3 fruit fly cellular contexts compared by ENCODE assay signal in genomic region chr3L:4805751-4806150, dm6.
A peak's percentile ranks its signal among the peaks of the same experiment; 100 is the strongest.
TF ChIP-seq lines count a peak whose summit lies in the region.

No protein-coding gene starts in this region.

- TF ChIP-seq CTCF in S2 (optimal IDR thresholded peaks at IDR 0.05; lab: Kevin White, UChicago): peak; percentile 78 to 87
- TF ChIP-seq CTCF in whole organism, embryonic (GFP tag; optimal IDR thresholded peaks at IDR 0.05; lab: Kevin White, UChicago): peak; percentile 92

TF ChIP-seq in whole organism, embryonic, 481 proteins besides CTCF, POLR2A, EP300 and RAD21:
- peak; percentile 15 for TF ChIP-seq stwl (tag; optimal IDR thresholded peaks at IDR 0.05; lab: Kevin White, UChicago)
- no peak for TF ChIP-seq CG10959 (GFP tag; IDR thresholded peaks at IDR 0.05; lab: Robert Waterston, UW)
- no peak for TF ChIP-seq run (tag; optimal IDR thresholded peaks at IDR 0.05; lab: Kevin White, UChicago)
- peak; percentile 21 for TF ChIP-seq sens (GFP tag; lab: Kevin White, UChicago)
- no peak for TF ChIP-seq CG14860 (GFP tag; IDR thresholded peaks at IDR 0.05; lab: Robert Waterston, UW; ENCODE audit: partially characterized antibody)
- no peak for TF ChIP-seq amos (GFP tag; IDR thresholded peaks at IDR 0.05; lab: Robert Waterston, UW; ENCODE audit: partially characterized antibody)
- no peak for TF ChIP-seq C15 (GFP tag; IDR thresholded peaks at IDR 0.05; lab: Robert Waterston, UW)
- TF ChIP-seq Mes4 (GFP tag; optimal IDR thresholded peaks at IDR 0.05; lab: Kevin White, UChicago): no peak
- peak; percentile 34; the same call in 1 of the 2 replicates for TF ChIP-seq Dip2 (GFP tag; IDR thresholded peaks at IDR 0.05; lab: Robert Waterston, UW)
- TF ChIP-seq Bteb2 (GFP tag; optimal IDR thresholded peaks at IDR 0.05; lab: Kevin White, UChicago): no peak
- TF ChIP-seq caup (GFP tag; optimal IDR thresholded peaks at IDR 0.05; lab: Kevin White, UChicago; ENCODE audit: severe bottlenecking): no peak
- TF ChIP-seq CG3726 (GFP tag; IDR thresholded peaks at IDR 0.05; lab: Robert Waterston, UW): no peak
- TF ChIP-seq CG3065 (GFP tag; optimal IDR thresholded peaks at IDR 0.05; lab: Kevin White, UChicago): no peak
- no peak for TF ChIP-seq CG3847 (GFP tag; IDR thresholded peaks at IDR 0.05; lab: Robert Waterston, UW)
- TF ChIP-seq pita (GFP tag; optimal IDR thresholded peaks at IDR 0.05; lab: Kevin White, UChicago): peak; percentile 39
- no peak for TF ChIP-seq CG3995 (GFP tag; optimal IDR thresholded peaks at IDR 0.05; lab: Kevin White, UChicago)
- 0 out of 3 replicates have a peak, but pooled peaks have one; percentile 5 for TF ChIP-seq CG11456 (GFP tag; IDR thresholded peaks at IDR 0.05; lab: Robert Waterston, UW)
- TF ChIP-seq Ets65A (GFP tag; lab: Kevin White, UChicago): peak; percentile 21
- no peak for TF ChIP-seq sim (GFP tag; IDR thresholded peaks at IDR 0.05; lab: Robert Waterston, UW)

TF ChIP-seq in whole organism, wandering third instar larva, 38 proteins besides CTCF, POLR2A, EP300 and RAD21:
- no peak for TF ChIP-seq lola (GFP tag; optimal IDR thresholded peaks at IDR 0.05; lab: Kevin White, UChicago)
- TF ChIP-seq ey (GFP tag; optimal IDR thresholded peaks at IDR 0.05; lab: Kevin White, UChicago): no peak
- TF ChIP-seq woc (GFP tag; optimal IDR thresholded peaks at IDR 0.05; lab: Kevin White, UChicago): no peak
- TF ChIP-seq Hr83 (GFP tag; optimal IDR thresholded peaks at IDR 0.05; lab: Kevin White, UChicago; ENCODE audit: poor library complexity, severe bottlenecking): no peak
- TF ChIP-seq Myc (optimal IDR thresholded peaks at IDR 0.05; lab: Kevin White, UChicago): peak; percentile 75
